Fruit fly (Drosophila melanogaster) whole organism, embryonic: ENCODE results near the gene CG44836.

Experiments
- C15 ChIP-seq: fragments of 200-800 bp; sonication (Bioruptor generic); IDR thresholded peaks from 3 replicates; pipeline ENCODE4 v1.3.6; 2022; ENCODE audit warnings: missing biosample characterization, missing genetic modification characterization
- CG10274 ChIP-seq: fragments of 200-800 bp; sonication (Bioruptor generic); optimal IDR thresholded peaks from 3 replicates; lab custom pipeline; 2017; ENCODE audit warnings: missing biosample characterization, mild to moderate bottlenecking, missing genetic modification characterization
- CG11560 ChIP-seq: fragments of 200-800 bp; sonication (Bioruptor generic); IDR thresholded peaks from 3 replicates; pipeline ENCODE4 v1.3.6; 2022; ENCODE audit warnings: missing biosample characterization, missing genetic modification characterization
- CG1233 ChIP-seq: fragments of 200-800 bp; sonication (Bioruptor generic); optimal IDR thresholded peaks from 4 replicates; lab custom pipeline; 2018; ENCODE audit warnings: missing biosample characterization, mild to moderate bottlenecking, missing genetic modification characterization
- CG12659 ChIP-seq: fragments of 200-800 bp; sonication (Bioruptor generic); optimal IDR thresholded peaks from 3 replicates; lab custom pipeline; 2017; ENCODE audit warnings: mild to moderate bottlenecking, missing biosample characterization, missing genetic modification reagents, missing genetic modification characterization
- CG12942 ChIP-seq: fragments of 200-800 bp; sonication (Bioruptor generic); optimal IDR thresholded peaks from 3 replicates; lab custom pipeline; 2016; ENCODE audit warnings: missing biosample characterization, missing genetic modification characterization
- CG14965 ChIP-seq: fragments of 200-800 bp; sonication (Bioruptor generic); optimal IDR thresholded peaks from 2 replicates; lab custom pipeline; 2016; ENCODE audit warnings: missing biosample characterization, missing genetic modification characterization, borderline replicate concordance
- CG18011 ChIP-seq: fragments of 200-800 bp; sonication (Bioruptor generic); optimal IDR thresholded peaks from 2 replicates; lab custom pipeline; 2017; ENCODE audit warnings: missing biosample characterization, missing genetic modification characterization, mild to moderate bottlenecking, moderate library complexity, missing genotype
- CG3065 ChIP-seq: fragments of 200-800 bp; sonication (Bioruptor generic); optimal IDR thresholded peaks from 2 replicates; lab custom pipeline; 2016; ENCODE audit warnings: missing biosample characterization, missing genetic modification characterization
- CG31441 ChIP-seq: fragments of 200-800 bp; sonication (Bioruptor generic); IDR thresholded peaks from 2 replicates; pipeline ENCODE4 v1.3.6; 2022; ENCODE audit warnings: missing biosample characterization, missing genetic modification characterization
- CG32532 ChIP-seq: fragments of 200-800 bp; sonication (Bioruptor generic); IDR thresholded peaks from 2 replicates; pipeline ENCODE4 v1.3.6; 2022; ENCODE audit warnings: missing biosample characterization, missing genetic modification characterization
- CG34376 ChIP-seq: fragments of 200-800 bp; sonication (Bioruptor generic); optimal IDR thresholded peaks from 2 replicates; lab custom pipeline; 2018; ENCODE audit warnings: missing biosample characterization, mild to moderate bottlenecking, missing genetic modification characterization
- CG3726 ChIP-seq: fragments of 200-800 bp; sonication (Bioruptor generic); IDR thresholded peaks from 3 replicates; pipeline ENCODE4, ENCODE4 v1.3.6; 2022; ENCODE audit warnings: missing biosample characterization, missing genetic modification characterization
- CG6689 ChIP-seq: fragments of 200-800 bp; sonication (Bioruptor generic); IDR thresholded peaks from 2 replicates; pipeline ENCODE4 v1.3.6; 2022; ENCODE audit warnings: missing biosample characterization, missing genetic modification characterization
- CTCF ChIP-seq: fragments of 200-800 bp; sonication (Bioruptor generic); optimal IDR thresholded peaks from 2 replicates; lab custom pipeline; 2017; ENCODE audit warnings: missing biosample characterization, mild to moderate bottlenecking, missing genetic modification characterization, moderate library complexity
- Dad ChIP-seq: fragments of 200-800 bp; sonication (Bioruptor generic); optimal IDR thresholded peaks from 3 replicates; lab custom pipeline; 2016; ENCODE audit warnings: missing biosample characterization, missing genetic modification characterization
- Drgx ChIP-seq: fragments of 200-800 bp; sonication (Bioruptor generic); IDR thresholded peaks from 2 replicates; pipeline ENCODE4 v1.3.6; 2022; ENCODE audit warnings: missing biosample characterization, missing genetic modification characterization
- ERR ChIP-seq: fragments of 200-800 bp; sonication (Bioruptor generic); optimal IDR thresholded peaks from 2 replicates; lab custom pipeline; 2016; ENCODE audit warnings: missing biosample characterization, missing genetic modification characterization
- Eip74EF ChIP-seq, 2 experiments: fragments of 200-800 bp in 1 of 2; fragments of >200 bp in 1 of 2; sonication (Bioruptor generic) in 1 of 2; optimal IDR thresholded peaks; 2 replicates each; lab custom pipeline; 2017 to 2019; ENCODE audit warnings: missing biosample characterization in 2 of 2, missing genetic modification characterization in 2 of 2, mild to moderate bottlenecking in 1 of 2, moderate library complexity in 1 of 2
- Ets65A ChIP-seq: fragments of 200-800 bp; sonication (Bioruptor generic); peaks from one replicate; lab custom pipeline; 2016; ENCODE audit warnings: missing biosample characterization, missing genetic modification characterization
- HLH3B ChIP-seq: fragments of 200-800 bp; sonication (Bioruptor generic); IDR thresholded peaks from 2 replicates; pipeline ENCODE4 v1.3.6; 2022; ENCODE audit warnings: missing biosample characterization, missing genetic modification characterization
- Nf-YC ChIP-seq: fragments of 200-800 bp; optimal IDR thresholded peaks from 3 replicates; lab custom pipeline; 2019; ENCODE audit warnings: missing biosample characterization, mild to moderate bottlenecking, missing genetic modification characterization, moderate library complexity
- Optix ChIP-seq: fragments of 200-800 bp; sonication (Bioruptor generic); IDR thresholded peaks from 3 replicates; pipeline ENCODE4 v1.3.6; 2022; ENCODE audit warnings: missing biosample characterization, missing genetic modification characterization
- abd-A ChIP-seq: fragments of 200-800 bp; sonication (Bioruptor generic); optimal IDR thresholded peaks from 3 replicates; lab custom pipeline; 2019; ENCODE audit warnings: missing biosample characterization, mild to moderate bottlenecking, missing genetic modification characterization, moderate library complexity
- ash1 ChIP-seq: fragments of 200-800 bp; sonication (Bioruptor generic); optimal IDR thresholded peaks from 2 replicates; lab custom pipeline; 2018; ENCODE audit warnings: missing biosample characterization, mild to moderate bottlenecking, missing genetic modification characterization
- az2 ChIP-seq: fragments of 200-800 bp; sonication (Bioruptor generic); optimal IDR thresholded peaks from 3 replicates; lab custom pipeline; 2016; ENCODE audit warnings: missing biosample characterization, missing genetic modification characterization
- bcd ChIP-seq: fragments of 200-800 bp; sonication (Bioruptor generic); optimal IDR thresholded peaks from 2 replicates; lab custom pipeline; 2017; ENCODE audit warnings: missing biosample characterization, mild to moderate bottlenecking, missing genetic modification characterization
- bowl ChIP-seq: fragments of 200-800 bp; sonication (Bioruptor generic); IDR thresholded peaks from 2 replicates; pipeline ENCODE4 v1.3.6; 2022; ENCODE audit warnings: missing biosample characterization, missing genetic modification characterization
- chif ChIP-seq, 2 experiments: fragments of 200-800 bp; sonication (Bioruptor generic); optimal IDR thresholded peaks; 3 replicates each; lab custom pipeline; 2016; ENCODE audit warnings: missing biosample characterization in 2 of 2, missing genetic modification characterization in 2 of 2
- chn ChIP-seq: fragments of 200-800 bp; sonication (Bioruptor generic); optimal IDR thresholded peaks from 2 replicates; lab custom pipeline; 2016; ENCODE audit warnings: missing biosample characterization, missing genetic modification characterization
- crp ChIP-seq, 2 experiments: fragments of 200-800 bp; sonication (Bioruptor generic); optimal IDR thresholded peaks; 2 replicates in 1 of 2; 3 replicates in 1 of 2; lab custom pipeline; 2017; ENCODE audit warnings: missing biosample characterization in 2 of 2, missing genetic modification characterization in 2 of 2, mild to moderate bottlenecking in 1 of 2, moderate library complexity in 1 of 2
- dati ChIP-seq: fragments of 200-800 bp; sonication (Bioruptor generic); IDR thresholded peaks from 2 replicates; pipeline ENCODE4 v1.3.6; 2022; ENCODE audit warnings: missing biosample characterization, missing genetic modification characterization
- disco-r ChIP-seq: fragments of 200-800 bp; sonication (Bioruptor generic); optimal IDR thresholded peaks from 2 replicates; lab custom pipeline; 2016; ENCODE audit warnings: missing biosample characterization, missing genetic modification characterization
- dm ChIP-seq: fragments of 200-800 bp; sonication (Bioruptor generic); optimal IDR thresholded peaks from 3 replicates; lab custom pipeline; 2016; ENCODE audit warnings: missing biosample characterization, missing genetic modification characterization
- esg ChIP-seq: fragments of 200-800 bp; sonication (Bioruptor generic); conservative IDR thresholded peaks from 2 replicates; pipeline ENCODE4 v1.3.6; 2022; ENCODE audit warnings: missing biosample characterization, missing genetic modification characterization
- ftz-f1 ChIP-seq: fragments of 200-800 bp; sonication (Bioruptor generic); optimal IDR thresholded peaks from 2 replicates; lab custom pipeline; 2016; ENCODE audit warnings: missing biosample characterization, missing genetic modification characterization
- h ChIP-seq: fragments of >200 bp; optimal IDR thresholded peaks from 2 replicates; lab custom pipeline; 2017
- ind ChIP-seq: fragments of 200-800 bp; sonication (Bioruptor generic); optimal IDR thresholded peaks from 3 replicates; lab custom pipeline; 2016; ENCODE audit warnings: missing biosample characterization, missing genetic modification characterization
- jing ChIP-seq: fragments of 200-800 bp; sonication (Bioruptor generic); optimal IDR thresholded peaks from 2 replicates; lab custom pipeline; 2018; ENCODE audit warnings: missing biosample characterization, mild to moderate bottlenecking, missing genetic modification characterization
- kah ChIP-seq: fragments of 200-800 bp; sonication (Bioruptor generic); optimal IDR thresholded peaks from 2 replicates; lab custom pipeline; 2018; ENCODE audit warnings: missing biosample characterization, mild to moderate bottlenecking, missing genetic modification characterization
- kay ChIP-seq: fragments of 200-800 bp; sonication (Bioruptor generic); optimal IDR thresholded peaks from 2 replicates; lab custom pipeline; 2016; ENCODE audit warnings: missing biosample characterization, missing genetic modification characterization
- nau ChIP-seq: fragments of 200-800 bp; sonication (Bioruptor generic); optimal IDR thresholded peaks from 3 replicates; lab custom pipeline; 2017; ENCODE audit warnings: missing biosample characterization, mild to moderate bottlenecking, missing genetic modification characterization, missing genetic modification reagents
- p53 ChIP-seq: fragments of 200-800 bp; sonication (Bioruptor generic); optimal IDR thresholded peaks from 2 replicates; lab custom pipeline; 2016; ENCODE audit warnings: missing biosample characterization, missing genetic modification characterization
- row ChIP-seq: fragments of 200-800 bp; sonication (Bioruptor generic); IDR thresholded peaks from 3 replicates; pipeline ENCODE4 v1.3.6; 2022; ENCODE audit warnings: missing biosample characterization, missing genetic modification characterization
- run ChIP-seq: fragments of 200-800 bp; sonication (Bioruptor generic); optimal IDR thresholded peaks from 3 replicates; lab custom pipeline; 2018; ENCODE audit warnings: missing biosample characterization, mild to moderate bottlenecking, missing genetic modification characterization
- shn ChIP-seq: fragments of 200-800 bp; sonication (Bioruptor generic); optimal IDR thresholded peaks from 3 replicates; lab custom pipeline; 2016; ENCODE audit warnings: missing biosample characterization, missing genetic modification characterization
- sim ChIP-seq: fragments of 200-800 bp; sonication (Bioruptor generic); IDR thresholded peaks from 2 replicates; pipeline ENCODE4 v1.3.6; 2022; ENCODE audit warnings: missing biosample characterization, missing genetic modification characterization
- slou ChIP-seq: fragments of 200-800 bp; sonication (Bioruptor generic); optimal IDR thresholded peaks from 3 replicates; lab custom pipeline; 2016; ENCODE audit warnings: missing biosample characterization, missing genetic modification characterization
- slp2 ChIP-seq: fragments of 200-800 bp; sonication (Bioruptor generic); optimal IDR thresholded peaks from 2 replicates; lab custom pipeline; 2016; ENCODE audit warnings: missing biosample characterization, missing genetic modification characterization
- tio ChIP-seq: fragments of 200-800 bp; sonication (Bioruptor generic); optimal IDR thresholded peaks from 2 replicates; lab custom pipeline; 2017; ENCODE audit warnings: missing biosample characterization, missing genetic modification characterization, inconsistent platforms
- z ChIP-seq: fragments of 200-800 bp; sonication (Bioruptor generic); IDR thresholded peaks from 3 replicates; pipeline ENCODE4 v1.3.6; 2022; ENCODE audit warnings: missing biosample characterization, missing genetic modification characterization
- zen2 ChIP-seq: fragments of 200-800 bp; sonication (Bioruptor generic); IDR thresholded peaks from 3 replicates; pipeline ENCODE4 v1.3.6; 2022; ENCODE audit warnings: missing biosample characterization, missing genetic modification characterization; ENCODE audit not compliant: partially characterized antibody

CG44836 gene

DNA sequence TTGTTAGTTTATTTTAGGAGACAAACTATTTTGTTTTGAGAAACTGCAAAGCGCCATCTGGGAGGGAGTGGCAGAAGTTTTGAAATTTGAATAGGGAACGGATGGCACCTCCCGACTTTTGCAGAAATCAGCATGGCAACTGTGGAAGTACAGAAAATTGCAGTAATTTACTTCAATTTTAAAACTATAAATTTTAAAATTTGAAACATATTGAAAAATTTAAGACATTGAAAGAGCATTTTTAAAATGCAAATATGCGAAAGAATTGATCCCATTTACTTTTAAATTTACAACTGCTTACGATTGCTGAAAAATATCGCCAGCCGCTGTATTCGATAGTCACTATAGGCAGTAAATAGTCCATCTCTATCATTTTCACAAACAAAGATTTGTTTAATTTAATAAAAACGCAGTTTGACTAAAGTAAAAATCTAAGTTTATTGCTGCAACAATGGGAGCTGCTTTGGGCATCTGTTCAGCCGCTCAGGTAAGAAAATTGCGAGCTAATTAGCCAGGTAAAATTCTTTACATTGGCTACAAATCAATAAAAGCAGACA, 12.4 kb upstream of the CG44836 start, which contains the start of gene Serinc (continued):
- no peak for TF ChIP-seq nau
- peak; percentile 6 for TF ChIP-seq p53
- TF ChIP-seq chif (GFP tag; optimal IDR thresholded peaks at IDR 0.05; lab: Kevin White, UChicago), result peak; percentile 12 to 41
- no peak for TF ChIP-seq ERR (GFP tag; lab: Kevin White, UChicago)
- TF ChIP-seq CG12942 (GFP tag; lab: Kevin White, UChicago), result peak; percentile 28
- peak; percentile 53 for TF ChIP-seq az2
- TF ChIP-seq dati (GFP tag; lab: Robert Waterston, UW), result no peak
- TF ChIP-seq slp2 (GFP tag; lab: Kevin White, UChicago), result peak; percentile 8
- peak; percentile 99 for TF ChIP-seq CG14965 (GFP tag; lab: Kevin White, UChicago)
- TF ChIP-seq esg, result no peak; the same call in 1 of the 2 replicates
- no peak for TF ChIP-seq CG3726
- no peak for TF ChIP-seq Nf-YC (tag; lab: Kevin White, UChicago)
- peak; percentile 97 for TF ChIP-seq Ets65A
- TF ChIP-seq C15, result no peak
- no peak for TF ChIP-seq h (lab: Kevin White, UChicago)
- TF ChIP-seq CG34376 (GFP tag; lab: Kevin White, UChicago), result peak; percentile 25
- no peak for TF ChIP-seq Drgx
- TF ChIP-seq sim (GFP tag; lab: Robert Waterston, UW), result no peak
- peak; percentile 59 for TF ChIP-seq ind (GFP tag; lab: Kevin White, UChicago)
- peak; percentile 69 for TF ChIP-seq Dad (GFP tag; lab: Kevin White, UChicago)
- TF ChIP-seq ash1 (GFP tag; lab: Kevin White, UChicago), result no peak
- TF ChIP-seq HLH3B (GFP tag; lab: Robert Waterston, UW), result 0 out of 2 replicates have a peak, but pooled peaks have one; percentile 14
- TF ChIP-seq dm, result peak; percentile 49
- TF ChIP-seq kay, result no peak
- TF ChIP-seq CG18011 (GFP tag; lab: Kevin White, UChicago), result no peak
- TF ChIP-seq CG6689 (GFP tag; lab: Robert Waterston, UW), result no peak
- peak; percentile 65 for TF ChIP-seq bcd (GFP tag; lab: Kevin White, UChicago)
- TF ChIP-seq shn, result peak; percentile 46
- no peak for TF ChIP-seq disco-r (GFP tag; lab: Kevin White, UChicago)
- TF ChIP-seq CG32532 (GFP tag; lab: Robert Waterston, UW), result peak; percentile 62; the same call in 1 of the 2 replicates
- peak; percentile 67; the same call in 2 of the 3 replicates for TF ChIP-seq CG11560 (tag; lab: Robert Waterston, UW)
- TF ChIP-seq chn (GFP tag; lab: Kevin White, UChicago), result peak; percentile 58
- TF ChIP-seq bowl (GFP tag; lab: Robert Waterston, UW), result no peak
- TF ChIP-seq row, result peak; percentile 81
- TF ChIP-seq abd-A, result no peak
- no peak for TF ChIP-seq kah
- TF ChIP-seq slou (GFP tag; lab: Kevin White, UChicago), result peak; percentile 0
- TF ChIP-seq crp (GFP tag; optimal IDR thresholded peaks at IDR 0.05; lab: Kevin White, UChicago), result peak in 1 of 2 experiments; percentile 50
- peak; percentile 97 for TF ChIP-seq zen2 (GFP tag; lab: Robert Waterston, UW)
- TF ChIP-seq jing (GFP tag; lab: Kevin White, UChicago), result no peak
- TF ChIP-seq ftz-f1 (GFP tag; lab: Kevin White, UChicago), result no peak
- TF ChIP-seq Optix (GFP tag; lab: Robert Waterston, UW), result 0 out of 3 replicates have a peak, but pooled peaks have one; percentile 25
- peak; percentile 97 for TF ChIP-seq CTCF (GFP tag; lab: Kevin White, UChicago)
- TF ChIP-seq run (tag; lab: Kevin White, UChicago), result no peak
- no peak for TF ChIP-seq CG10274 (GFP tag; lab: Kevin White, UChicago)
- TF ChIP-seq CG12659 (GFP tag; lab: Kevin White, UChicago), result peak; percentile 84
- TF ChIP-seq tio (GFP tag; lab: Kevin White, UChicago), result no peak
- TF ChIP-seq Eip74EF (GFP tag; optimal IDR thresholded peaks at IDR 0.05; lab: Kevin White, UChicago), result no peak
- TF ChIP-seq CG1233 (GFP tag; lab: Kevin White, UChicago), result peak; percentile 28
- peak; percentile 33 for TF ChIP-seq CG3065 (GFP tag; lab: Kevin White, UChicago)
- TF ChIP-seq z (GFP tag; lab: Robert Waterston, UW), result no peak
- no peak for TF ChIP-seq CG31441 (GFP tag; lab: Robert Waterston, UW)
